Fruit fly (Drosophila melanogaster): ENCODE data around the gene CG5122.

CG5122 gene

DNA sequence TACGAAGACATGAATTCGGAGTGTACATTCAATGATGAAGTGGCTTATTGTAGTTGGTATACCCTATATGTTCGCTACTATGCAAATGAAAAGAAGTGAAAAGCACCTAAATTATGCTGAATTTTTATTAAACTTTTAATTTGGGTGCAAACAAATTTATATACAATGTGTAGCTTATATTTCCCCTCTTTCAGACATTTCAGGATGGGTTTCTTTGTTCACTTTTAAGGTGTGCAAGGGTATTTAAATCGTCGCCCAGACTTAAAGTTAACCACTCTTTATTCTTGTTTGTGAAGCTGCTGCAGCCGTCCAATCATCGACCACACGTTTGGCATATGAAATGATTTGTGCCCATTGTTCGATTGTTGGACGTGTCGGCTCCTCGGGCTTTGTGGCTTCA lies 43.7 kb upstream of the CG5122 start:
- TF ChIP-seq psq (GFP tag; optimal IDR thresholded peaks at IDR 0.05): no peak
- TF ChIP-seq sd (tag; optimal IDR thresholded peaks at IDR 0.05): no peak
- no peak for TF ChIP-seq ranshi (GFP tag; IDR thresholded peaks at IDR 0.05)
- TF ChIP-seq row (GFP tag; IDR thresholded peaks at IDR 0.05): no peak
- no peak for TF ChIP-seq CG2202 (tag; optimal IDR thresholded peaks at IDR 0.05)

DNA sequence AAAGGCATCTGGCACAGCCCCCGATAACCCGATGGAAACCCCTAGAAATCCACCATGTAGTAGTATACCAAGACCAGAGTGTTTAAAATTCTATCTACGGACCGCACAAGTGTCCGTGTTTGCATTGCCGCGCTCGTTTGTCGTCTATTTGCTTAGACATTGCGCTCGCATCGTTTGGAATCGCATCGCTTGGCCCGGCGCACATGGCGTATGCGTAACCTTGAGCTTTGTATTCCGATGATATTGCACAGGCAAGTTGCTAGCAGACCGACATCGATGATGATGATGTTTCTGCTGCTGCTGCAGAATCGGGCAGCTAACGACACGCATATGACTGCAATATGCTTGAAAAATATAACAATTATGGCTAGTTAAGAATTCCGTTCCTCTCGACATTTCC lies 41.8 kb upstream of the CG5122 start:
- TF ChIP-seq gfzf (GFP tag; optimal IDR thresholded peaks at IDR 0.05) (no peak), Ets65A (GFP tag) (peak; percentile 82)

DNA sequence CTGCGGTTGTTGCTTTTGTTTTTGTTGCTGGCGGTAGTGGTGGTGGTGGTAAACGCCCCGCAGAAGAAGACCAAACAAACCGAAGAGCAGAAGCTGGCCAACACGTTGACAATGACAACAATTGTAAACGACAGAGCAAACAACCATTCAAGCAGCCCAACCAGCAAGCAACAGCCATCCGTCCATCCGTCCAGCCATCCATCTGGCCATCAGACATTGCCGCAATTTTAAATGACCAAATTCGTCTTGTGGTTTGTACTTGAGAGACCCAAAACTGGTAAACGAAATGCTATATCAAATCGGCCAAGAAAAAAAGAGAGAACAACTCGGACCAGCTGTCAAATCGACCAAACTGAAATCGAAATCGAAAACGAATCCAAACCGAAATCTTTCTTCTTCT lies 34.6 kb upstream of the CG5122 start:
- TF ChIP-seq ci (GFP tag; IDR thresholded peaks at IDR 0.05) (0 out of 3 replicates have a peak, but pooled peaks have one; percentile 44), H15 (GFP tag; IDR thresholded peaks at IDR 0.05) (0 out of 3 replicates have a peak, but pooled peaks have one; percentile 24), CG15514 (GFP tag; optimal IDR thresholded peaks at IDR 0.05) (no peak), H2.0 (GFP tag; IDR thresholded peaks at IDR 0.05) (0 out of 2 replicates have a peak, but pooled peaks have one; percentile 9), chinmo (GFP tag; IDR thresholded peaks at IDR 0.05; ENCODE audit: partially characterized antibody) (0 out of 4 replicates have a peak, but pooled peaks have one; percentile 49), CG8281 (tag; optimal IDR thresholded peaks at IDR 0.05) (peak; percentile 97), CG8290 (GFP tag; optimal IDR thresholded peaks at IDR 0.05) (no peak), CG8290 (tag; optimal IDR thresholded peaks at IDR 0.05) (peak in 1 of 2 experiments; percentile 17), CG11085 (GFP tag; IDR thresholded peaks at IDR 0.05) (no peak), zen (tag; optimal IDR thresholded peaks at IDR 0.05) (no peak), Mad (GFP tag; optimal IDR thresholded peaks at IDR 0.05) (no peak)

dm6 chr2L:13097200-13097599 lies 33.2 kb upstream of the CG5122 start:
- TF ChIP-seq Dek (tag; optimal IDR thresholded peaks at IDR 0.05) (no peak), amos (GFP tag; IDR thresholded peaks at IDR 0.05; ENCODE audit: partially characterized antibody) (no peak), CG12155 (GFP tag; optimal IDR thresholded peaks at IDR 0.05) (no peak), prd (optimal IDR thresholded peaks at IDR 0.05) (no peak), prd (GFP tag; IDR thresholded peaks at IDR 0.05) (no peak), abd-A (tag; optimal IDR thresholded peaks at IDR 0.05) (no peak), CG32532 (GFP tag; IDR thresholded peaks at IDR 0.05) (peak; percentile 25; the same call in 1 of the 2 replicates), CG17361 (GFP tag; IDR thresholded peaks at IDR 0.05) (no peak), Med (GFP tag) (peak; percentile 73), tx (GFP tag; optimal IDR thresholded peaks at IDR 0.05) (no peak), br (optimal IDR thresholded peaks at IDR 0.05) (no peak), tup (GFP tag; optimal IDR thresholded peaks at IDR 0.05) (no peak), Oli (tag; optimal IDR thresholded peaks at IDR 0.05) (no peak), Ssrp (tag; optimal IDR thresholded peaks at IDR 0.05) (no peak), Atf6 (GFP tag; IDR thresholded peaks at IDR 0.05) (no peak), CG8290 (GFP tag; optimal IDR thresholded peaks at IDR 0.05) (no peak), CG8290 (tag; optimal IDR thresholded peaks at IDR 0.05) (peak in 1 of 2 experiments; percentile 31), knrl (GFP tag; IDR thresholded peaks at IDR 0.05; ENCODE audit: partially characterized antibody) (no peak), vvl (GFP tag; IDR thresholded peaks at IDR 0.05) (0 out of 2 replicates have a peak, but pooled peaks have one; percentile 12), az2 (GFP tag; optimal IDR thresholded peaks at IDR 0.05) (no peak), CG43689 (GFP tag; IDR thresholded peaks at IDR 0.05) (no peak), ranshi (GFP tag; IDR thresholded peaks at IDR 0.05) (no peak), Sry-δ (GFP tag; optimal IDR thresholded peaks at IDR 0.05) (no peak), CG13894 (tag; optimal IDR thresholded peaks at IDR 0.05) (peak; percentile 23), Xbp1 (GFP tag; optimal IDR thresholded peaks at IDR 0.05) (no peak), lbe (GFP tag; optimal IDR thresholded peaks at IDR 0.05) (no peak), chinmo (GFP tag; IDR thresholded peaks at IDR 0.05; ENCODE audit: partially characterized antibody) (peak; percentile 89), CG12769 (tag; optimal IDR thresholded peaks at IDR 0.05) (peak; percentile 37), fu2 (GFP tag; optimal IDR thresholded peaks at IDR 0.05) (no peak), sd (tag; optimal IDR thresholded peaks at IDR 0.05) (peak; percentile 68), CG13424 (tag; optimal IDR thresholded peaks at IDR 0.05) (no peak), CG11247 (GFP tag; IDR thresholded peaks at IDR 0.05) (no peak), so (GFP tag; IDR thresholded peaks at IDR 0.05) (0 out of 3 replicates have a peak, but pooled peaks have one; percentile 20), CG7271 (tag; optimal IDR thresholded peaks at IDR 0.05) (no peak)
